Fruit fly (Drosophila melanogaster) whole organism, prepupa: Measurements from ENCODE around the gene Tm1.
A peak's percentile ranks its signal among the peaks of the same experiment; 100 is the strongest.

Experiments
- Blimp-1 ChIP-seq: fragments of 200-800 bp; sonication (Bioruptor generic); optimal IDR thresholded peaks from 3 replicates; lab custom pipeline; 2017; ENCODE audit warnings: missing biosample characterization, missing genetic modification characterization, mild to moderate bottlenecking, moderate library complexity, missing genetic modification reagents
- CG10631 ChIP-seq: fragments of 200-800 bp; sonication (Bioruptor generic); optimal IDR thresholded peaks from 2 replicates; lab custom pipeline; 2016; ENCODE audit warnings: missing biosample characterization, missing genetic modification characterization
- CG11294 ChIP-seq: fragments of 200-800 bp; sonication (Bioruptor generic); IDR thresholded peaks from 2 replicates; pipeline ENCODE4 v1.3.6; 2022; ENCODE audit warnings: missing biosample characterization, missing genetic modification characterization
- CG11762 ChIP-seq: fragments of 200-800 bp; sonication (Bioruptor generic); optimal IDR thresholded peaks from 3 replicates; lab custom pipeline; 2016; ENCODE audit warnings: missing biosample characterization, missing genetic modification characterization; ENCODE audit not compliant: insufficient read depth
- CG15336 ChIP-seq: fragments of 200-800 bp; sonication (Bioruptor generic); IDR thresholded peaks from 2 replicates; pipeline ENCODE4 v1.3.6; 2022; ENCODE audit warnings: missing biosample characterization, missing genetic modification characterization
- CG3032 ChIP-seq: fragments of 200-800 bp; optimal IDR thresholded peaks from 2 replicates; lab custom pipeline; 2019; ENCODE audit warnings: missing biosample characterization, mild to moderate bottlenecking, missing genetic modification characterization, moderate library complexity
- CG31627 ChIP-seq: fragments of 200-800 bp; sonication (Bioruptor generic); optimal IDR thresholded peaks from 3 replicates; lab custom pipeline; 2016; ENCODE audit warnings: missing biosample characterization, missing genetic modification characterization
- CG6808 ChIP-seq: fragments of 200-800 bp; sonication (Bioruptor generic); optimal IDR thresholded peaks from 3 replicates; lab custom pipeline; 2017; ENCODE audit warnings: missing biosample characterization, missing genetic modification characterization, mild to moderate bottlenecking, moderate library complexity, missing genetic modification reagents
- CG7368 ChIP-seq: fragments of 200-800 bp; sonication (Bioruptor generic); optimal IDR thresholded peaks from 3 replicates; lab custom pipeline; 2016; ENCODE audit warnings: missing biosample characterization, missing genetic modification characterization
- CG8119 ChIP-seq: fragments of 200-800 bp; sonication (Bioruptor generic); IDR thresholded peaks from 3 replicates; pipeline ENCODE4 v1.3.6; 2022; ENCODE audit warnings: missing biosample characterization, missing genetic modification characterization
- CG8319 ChIP-seq: fragments of 200-800 bp; sonication (Bioruptor generic); optimal IDR thresholded peaks from 3 replicates; lab custom pipeline; 2016; ENCODE audit warnings: missing biosample characterization, missing genetic modification characterization
- CG8632 ChIP-seq: fragments of 200-800 bp; sonication (Bioruptor generic); optimal IDR thresholded peaks from 3 replicates; lab custom pipeline; 2016; ENCODE audit warnings: missing biosample characterization, missing genetic modification characterization
- CG9139 ChIP-seq: fragments of 200-800 bp; sonication (Bioruptor generic); optimal IDR thresholded peaks from 3 replicates; lab custom pipeline; 2017; ENCODE audit warnings: missing biosample characterization, mild to moderate bottlenecking, missing genetic modification characterization
- Eip78C ChIP-seq: fragments of 200-800 bp; sonication (Bioruptor generic); peaks from one replicate; lab custom pipeline; 2016; ENCODE audit warnings: missing biosample characterization, missing genetic modification characterization
- Ets21C ChIP-seq: fragments of 200-800 bp; sonication (Bioruptor generic); optimal IDR thresholded peaks from 3 replicates; lab custom pipeline; 2016; ENCODE audit warnings: missing biosample characterization, missing genetic modification characterization
- Ets96B ChIP-seq: fragments of 200-800 bp; optimal IDR thresholded peaks from 2 replicates; lab custom pipeline; 2019; ENCODE audit warnings: missing biosample characterization, mild to moderate bottlenecking, missing genetic modification characterization, moderate library complexity
- Hr38 ChIP-seq: sonication (Bioruptor generic); optimal IDR thresholded peaks from 2 replicates; lab custom pipeline; 2016; ENCODE audit warnings: missing biosample characterization, missing genetic modification characterization
- Hr39 ChIP-seq: fragments of 200-800 bp; sonication (Bioruptor generic); optimal IDR thresholded peaks from 2 replicates; lab custom pipeline; 2016; ENCODE audit warnings: missing biosample characterization, missing genetic modification characterization
- Hr4 ChIP-seq: fragments of 200-800 bp; sonication (Bioruptor generic); optimal IDR thresholded peaks from 3 replicates; lab custom pipeline; 2016; ENCODE audit warnings: missing biosample characterization, missing genetic modification characterization
- Lpt ChIP-seq: fragments of 200-800 bp; sonication (Bioruptor generic); optimal IDR thresholded peaks from 3 replicates; lab custom pipeline; 2016; ENCODE audit warnings: missing biosample characterization, missing genetic modification characterization
- Met ChIP-seq: fragments of 200-800 bp; sonication (Bioruptor generic); optimal IDR thresholded peaks from 3 replicates; lab custom pipeline; 2016; ENCODE audit warnings: missing biosample characterization, missing genetic modification characterization
- OdsH ChIP-seq: fragments of 200-800 bp; sonication (Bioruptor generic); optimal IDR thresholded peaks from 3 replicates; lab custom pipeline; 2016; ENCODE audit warnings: missing biosample characterization, missing genetic modification characterization
- Smox ChIP-seq: fragments of 200-800 bp; sonication (Bioruptor generic); optimal IDR thresholded peaks from 3 replicates; lab custom pipeline; 2016; ENCODE audit warnings: missing biosample characterization, missing genetic modification characterization
- Sox102F ChIP-seq: fragments of 200-800 bp; sonication (Bioruptor generic); optimal IDR thresholded peaks from 2 replicates; lab custom pipeline; 2016; ENCODE audit warnings: missing biosample characterization, mild to moderate bottlenecking, missing genetic modification characterization
- Sox14 ChIP-seq: fragments of 200-800 bp; sonication (Bioruptor generic); optimal IDR thresholded peaks from 3 replicates; lab custom pipeline; 2016; ENCODE audit warnings: missing biosample characterization, missing genetic modification characterization
- Sox15 ChIP-seq: fragments of 200-800 bp; sonication (Bioruptor generic); optimal IDR thresholded peaks from 3 replicates; lab custom pipeline; 2016; ENCODE audit warnings: missing biosample characterization, missing genetic modification characterization
- achi ChIP-seq: fragments of 200-800 bp; sonication (Bioruptor generic); optimal IDR thresholded peaks from 3 replicates; lab custom pipeline; 2016; ENCODE audit warnings: missing biosample characterization, missing genetic modification characterization
- acj6 ChIP-seq: fragments of 200-800 bp; sonication (Bioruptor generic); optimal IDR thresholded peaks from 3 replicates; lab custom pipeline; 2016; ENCODE audit warnings: missing biosample characterization, missing genetic modification characterization
- cyc ChIP-seq: fragments of 200-800 bp; sonication (Bioruptor generic); optimal IDR thresholded peaks from 3 replicates; lab custom pipeline; 2016; ENCODE audit warnings: missing biosample characterization, missing genetic modification characterization
- dsx ChIP-seq: fragments of 200-800 bp; optimal IDR thresholded peaks from 3 replicates; lab custom pipeline; 2019; ENCODE audit warnings: missing biosample characterization, mild to moderate bottlenecking, missing genetic modification characterization, moderate library complexity; ENCODE audit not compliant: poor library complexity, severe bottlenecking
- esn ChIP-seq: fragments of 200-800 bp; sonication (Bioruptor generic); optimal IDR thresholded peaks from 2 replicates; lab custom pipeline; 2016; ENCODE audit warnings: missing biosample characterization, mild to moderate bottlenecking, missing genetic modification characterization, moderate library complexity
- fd59A ChIP-seq: fragments of 200-800 bp; sonication (Bioruptor generic); optimal IDR thresholded peaks from 2 replicates; lab custom pipeline; 2017; ENCODE audit warnings: missing biosample characterization, mild to moderate bottlenecking, missing genetic modification characterization, missing genetic modification reagents
- fd85E ChIP-seq: fragments of 200-800 bp; sonication (Bioruptor generic); optimal IDR thresholded peaks from 3 replicates; lab custom pipeline; 2016; ENCODE audit warnings: missing biosample characterization, missing genetic modification characterization
- fkh ChIP-seq: fragments of 200-800 bp; sonication (Bioruptor generic); optimal IDR thresholded peaks from 3 replicates; lab custom pipeline; 2017; ENCODE audit warnings: missing biosample characterization, mild to moderate bottlenecking, missing genetic modification characterization, moderate library complexity
- spab ChIP-seq: fragments of 200-800 bp; sonication (Bioruptor generic); optimal IDR thresholded peaks from 2 replicates; lab custom pipeline; 2017; ENCODE audit warnings: missing biosample characterization, mild to moderate bottlenecking, missing genetic modification characterization, missing genetic modification reagents
- ss ChIP-seq, 2 experiments: fragments of 200-800 bp; sonication (Bioruptor generic); optimal IDR thresholded peaks; 2 replicates in 1 of 2; 3 replicates in 1 of 2; lab custom pipeline; 2017 to 2018; ENCODE audit warnings: mild to moderate bottlenecking in 2 of 2, missing biosample characterization in 2 of 2, missing genetic modification characterization in 2 of 2, moderate library complexity in 1 of 2
- svp ChIP-seq: fragments of 200-800 bp; sonication (Bioruptor generic); peaks from one replicate; lab custom pipeline; 2016; ENCODE audit warnings: missing biosample characterization, missing genetic modification characterization
- topi ChIP-seq: fragments of 200-800 bp; sonication (Bioruptor generic); optimal IDR thresholded peaks from 3 replicates; lab custom pipeline; 2016; ENCODE audit warnings: missing biosample characterization, missing genetic modification characterization
- vri ChIP-seq: fragments of 200-800 bp; sonication (Bioruptor generic); optimal IDR thresholded peaks from 3 replicates; lab custom pipeline; 2016; ENCODE audit warnings: missing biosample characterization, mild to moderate bottlenecking, missing genetic modification characterization

Gene Tm1

dm6 chr3R:15243452-15243851, 34.6 kb upstream of the Tm1 start (continued):
- TF ChIP-seq CG15336 (peak; percentile 21; the same call in 1 of the 2 replicates), esn (GFP tag; lab: Kevin White, UChicago) (peak; percentile 38), ss (GFP tag; optimal IDR thresholded peaks at IDR 0.05; lab: Kevin White, UChicago) (peak; percentile 31 to 41), fkh (peak; percentile 57), svp (GFP tag; lab: Kevin White, UChicago) (peak; percentile 91), CG8632 (GFP tag; lab: Kevin White, UChicago) (no peak), OdsH (no peak), acj6 (GFP tag; lab: Kevin White, UChicago) (no peak), CG6808 (no peak), CG10631 (GFP tag; lab: Kevin White, UChicago) (no peak), Hr4 (GFP tag; lab: Kevin White, UChicago) (no peak), dsx (no peak), CG8119 (GFP tag; lab: Robert Waterston, UW) (no peak), achi (GFP tag; lab: Kevin White, UChicago) (no peak), Blimp-1 (GFP tag; lab: Kevin White, UChicago) (no peak), fd85E (GFP tag; lab: Kevin White, UChicago) (no peak), topi (GFP tag; lab: Kevin White, UChicago) (peak; percentile 5), vri (GFP tag; lab: Kevin White, UChicago) (peak; percentile 50), Ets21C (GFP tag; lab: Kevin White, UChicago) (no peak), Hr38 (GFP tag; lab: Kevin White, UChicago) (no peak), Hr39 (GFP tag; lab: Kevin White, UChicago) (no peak), cyc (GFP tag; lab: Kevin White, UChicago) (no peak), Sox102F (GFP tag; lab: Kevin White, UChicago) (peak; percentile 33), CG31627 (GFP tag; lab: Kevin White, UChicago) (no peak), Smox (peak; percentile 13), Eip78C (GFP tag; lab: Kevin White, UChicago) (peak; percentile 73), Ets96B (tag; lab: Kevin White, UChicago) (no peak), spab (GFP tag; lab: Kevin White, UChicago) (no peak), CG9139 (GFP tag; lab: Kevin White, UChicago) (no peak)

- TF ChIP-seq Met = peak; percentile 13
- TF ChIP-seq CG3032 (tag; lab: Kevin White, UChicago) = no peak
- TF ChIP-seq Blimp-1 (GFP tag; lab: Kevin White, UChicago) = no peak
- peak; percentile 45 for TF ChIP-seq Eip78C (GFP tag; lab: Kevin White, UChicago)
- TF ChIP-seq Sox102F (GFP tag; lab: Kevin White, UChicago) = peak; percentile 2
- no peak for TF ChIP-seq Sox14 (GFP tag; lab: Kevin White, UChicago)
- no peak for TF ChIP-seq CG11294
- TF ChIP-seq Hr4 (GFP tag; lab: Kevin White, UChicago) = no peak
- no peak for TF ChIP-seq dsx
- TF ChIP-seq CG7368 (GFP tag; lab: Kevin White, UChicago) = no peak
- peak; percentile 2 for TF ChIP-seq esn (GFP tag; lab: Kevin White, UChicago)
- no peak for TF ChIP-seq fd59A (GFP tag; lab: Kevin White, UChicago)
- no peak for TF ChIP-seq CG9139 (GFP tag; lab: Kevin White, UChicago)
- TF ChIP-seq ss (GFP tag; optimal IDR thresholded peaks at IDR 0.05; lab: Kevin White, UChicago) = no peak
- no peak for TF ChIP-seq Lpt (GFP tag; lab: Kevin White, UChicago)
These were observed 31.4 kb upstream of the Tm1 start for dm6 chr3R:15246601-15247000.

- no peak for TF ChIP-seq Sox14 (GFP tag; lab: Kevin White, UChicago)
- TF ChIP-seq CG15336 = no peak
- no peak for TF ChIP-seq Lpt (GFP tag; lab: Kevin White, UChicago)
- no peak for TF ChIP-seq fd85E (GFP tag; lab: Kevin White, UChicago)
- TF ChIP-seq CG10631 (GFP tag; lab: Kevin White, UChicago) = no peak
- no peak for TF ChIP-seq Sox15 (GFP tag; lab: Kevin White, UChicago)
- TF ChIP-seq CG11762 = no peak
- TF ChIP-seq CG8319 (GFP tag; lab: Kevin White, UChicago) = no peak
These were observed 29.0 kb upstream of the Tm1 start, which contains the start of gene Amt for dm6 chr3R:15249037-15249436. TSS of gene Amt (minus strand) at chr3R:15249137.
